Worm (Caenorhabditis elegans) whole organism, dauer: ENCODE results near the gene Y39A1A.21.
"Not testable (repeated sequence)": the region's sequence is repeated elsewhere in the genome, so short reads cannot be mapped to it uniquely, and the experiment has no call there.

Experiments
- unc-62 ChIP-seq: sonication (generic microtip); optimal IDR thresholded peaks from 2 replicates; lab custom pipeline; 2017; ENCODE audit warnings: missing biosample characterization, missing genetic modification reagents, missing genetic modification characterization

The Y39A1A.21 gene

ce11 chrIII:10706972-10707438 is at the start of gene Y39A1A.21, which contains the start of gene Y39A1A.22:
TSS of gene Y39A1A.21 (minus strand) at chrIII:10707022.
TSS of gene Y39A1A.22 (minus strand) at chrIII:10707028.
- TF ChIP-seq unc-62 (GFP tag; lab: Kevin White, UChicago), result no peak

ce11 chrIII:10755480-10756066 is 48.8 kb upstream of the Y39A1A.21 start, which contains the start of gene hpl-2:
TSS of gene hpl-2 (minus strand) at chrIII:10755530.
- TF ChIP-seq unc-62 (GFP tag; lab: Kevin White, UChicago), result no peak

ce11 chrIII:10754379-10754778 is 47.6 kb upstream of the Y39A1A.21 start:
- no peak for TF ChIP-seq unc-62 (GFP tag; lab: Kevin White, UChicago)

ce11 chrIII:10750043-10750442 is 43.2 kb upstream of the Y39A1A.21 start, which contains the start of gene enu-3.6:
TSS of gene enu-3.6 (plus strand) at chrIII:10750434.
- TF ChIP-seq unc-62 (GFP tag; lab: Kevin White, UChicago), result not testable (repeated sequence)

- TF ChIP-seq unc-62 (GFP tag; lab: Kevin White, UChicago), result no peak
Observed at ce11 chrIII:10747620-10748479, 41.0 kb upstream of the Y39A1A.21 start, which contains the start of the genes ran-1 and dkc-1. TSS of gene ran-1 (minus strand) at chrIII:10747728. TSS of gene dkc-1 (plus strand) at chrIII:10748429.

ce11 chrIII:10746406-10746807 is 39.6 kb upstream of the Y39A1A.21 start:
- no peak for TF ChIP-seq unc-62 (GFP tag; lab: Kevin White, UChicago)

- no peak for TF ChIP-seq unc-62 (GFP tag; lab: Kevin White, UChicago)
Observed at ce11 chrIII:10742382-10742860, 35.6 kb upstream of the Y39A1A.21 start, which contains the start of the genes tbb-1 and rib-2. TSS of gene tbb-1 (minus strand) at chrIII:10742432. TSS of gene rib-2 (plus strand) at chrIII:10742810.

ce11 chrIII:10740518-10740917 is 33.7 kb upstream of the Y39A1A.21 start, which contains the start of gene K01G5.8:
TSS of gene K01G5.8 (minus strand) at chrIII:10740772.
- TF ChIP-seq unc-62 (GFP tag; lab: Kevin White, UChicago), result no peak

ce11 chrIII:10739902-10740301 is 33.1 kb upstream of the Y39A1A.21 start:
- TF ChIP-seq unc-62 (GFP tag; lab: Kevin White, UChicago), result no peak

- TF ChIP-seq unc-62 (GFP tag; lab: Kevin White, UChicago), result no peak
Observed at ce11 chrIII:10739455-10739854, 32.6 kb upstream of the Y39A1A.21 start, which contains the start of gene smap-1. TSS of gene smap-1 (minus strand) at chrIII:10739792.

- TF ChIP-seq unc-62 (GFP tag; lab: Kevin White, UChicago), result no peak
Observed at ce11 chrIII:10738081-10738480, 31.3 kb upstream of the Y39A1A.21 start.

ce11 chrIII:10736322-10736985 is 29.6 kb upstream of the Y39A1A.21 start:
- no peak for TF ChIP-seq unc-62 (GFP tag; lab: Kevin White, UChicago)

ce11 chrIII:10734511-10735233 is 27.9 kb upstream of the Y39A1A.21 start:
- TF ChIP-seq unc-62 (GFP tag; lab: Kevin White, UChicago), result no peak

- no peak for TF ChIP-seq unc-62 (GFP tag; lab: Kevin White, UChicago)
Observed at ce11 chrIII:10733300-10733699, 26.5 kb upstream of the Y39A1A.21 start.
